Fruit fly (Drosophila melanogaster): ENCODE data around the gene CG44270.
A peak's percentile ranks its signal among the peaks of the same experiment; 100 is the strongest.

Gene CG44270

DNA sequence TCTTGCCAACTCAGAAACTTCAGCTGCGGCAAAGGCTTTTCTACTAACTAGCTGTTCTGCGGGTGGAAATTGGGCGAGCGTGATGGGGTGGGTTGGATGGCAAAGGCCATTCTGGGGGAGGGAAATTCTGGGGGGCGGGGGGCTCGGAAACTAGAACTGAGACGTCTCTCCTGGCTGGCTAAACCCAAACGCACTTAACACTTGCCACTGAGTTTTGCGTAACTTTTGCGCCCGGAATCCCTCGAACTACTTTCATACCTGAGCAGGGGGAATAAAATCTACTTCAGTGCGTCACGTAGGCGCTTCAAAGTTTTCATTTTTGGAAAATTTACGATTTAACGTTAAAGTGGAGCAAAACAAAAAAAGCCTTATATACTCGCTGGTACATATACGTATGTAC lies at the start of gene CG44270:
Gene CG44270 (plus strand): TSS at position 301 of the 400 bp plus-strand sequence.
- no peak for TF ChIP-seq jim (GFP tag; optimal IDR thresholded peaks at IDR 0.05)
- no peak for TF ChIP-seq dmrt93B (GFP tag; optimal IDR thresholded peaks at IDR 0.05)
- no peak for TF ChIP-seq CG32264 (GFP tag; optimal IDR thresholded peaks at IDR 0.05)
- no peak for TF ChIP-seq h (GFP tag; optimal IDR thresholded peaks at IDR 0.05)
- TF ChIP-seq Abd-B (GFP tag; optimal IDR thresholded peaks at IDR 0.05), result no peak
- TF ChIP-seq Myc (optimal IDR thresholded peaks at IDR 0.05), result no peak
- no peak for TF ChIP-seq OdsH (GFP tag; optimal IDR thresholded peaks at IDR 0.05)
- no peak for TF ChIP-seq Mio (GFP tag; optimal IDR thresholded peaks at IDR 0.05)
- no peak for TF ChIP-seq sage (GFP tag; optimal IDR thresholded peaks at IDR 0.05)
- TF ChIP-seq CG9705 (GFP tag; optimal IDR thresholded peaks at IDR 0.05), result no peak
- no peak for TF ChIP-seq Vsx2 (GFP tag; optimal IDR thresholded peaks at IDR 0.05; ENCODE audit: partially characterized antibody)
- TF ChIP-seq Dfd (GFP tag; optimal IDR thresholded peaks at IDR 0.05), result no peak
- no peak for TF ChIP-seq HLH106 (tag; optimal IDR thresholded peaks at IDR 0.05)
- TF ChIP-seq woc (GFP tag; optimal IDR thresholded peaks at IDR 0.05), result no peak
- TF ChIP-seq sv (GFP tag; optimal IDR thresholded peaks at IDR 0.05), result no peak
- TF ChIP-seq br (GFP tag; optimal IDR thresholded peaks at IDR 0.05), result no peak
- no peak for TF ChIP-seq psq (GFP tag; optimal IDR thresholded peaks at IDR 0.05)

DNA sequence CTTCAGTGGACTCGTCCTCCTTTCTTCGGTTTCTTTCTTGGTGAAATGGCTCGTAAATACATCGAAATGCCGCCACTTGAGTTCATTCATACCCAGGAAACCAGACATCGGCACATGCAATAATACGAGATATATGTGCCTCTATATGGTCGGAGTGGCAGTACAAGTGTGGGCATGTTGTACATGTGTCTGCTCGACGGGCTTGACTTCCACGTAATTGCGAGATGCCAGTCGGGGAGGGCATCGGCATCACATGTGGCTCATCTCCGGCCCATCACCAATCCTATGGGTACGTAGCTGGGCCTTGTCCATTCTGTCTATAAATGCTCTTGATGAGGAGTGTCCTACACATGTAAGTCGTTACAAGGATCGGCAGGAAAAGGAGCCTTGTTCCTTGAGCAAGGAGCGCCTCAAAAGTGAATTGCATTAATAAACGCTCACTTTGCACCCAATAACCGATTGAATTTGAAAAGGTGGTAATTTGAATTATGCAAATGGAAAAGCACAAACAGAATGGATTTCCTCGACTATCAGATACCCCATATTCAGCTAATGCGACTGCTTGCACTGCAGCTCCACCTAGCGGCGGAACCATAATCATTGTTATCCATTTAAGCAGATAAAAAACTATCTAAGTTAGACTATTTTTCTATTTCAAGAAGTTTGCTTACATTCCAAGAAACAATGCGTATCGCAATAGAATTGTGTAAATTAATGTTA lies 49.6 kb upstream of the CG44270 start:
- TF ChIP-seq Abd-B (GFP tag; optimal IDR thresholded peaks at IDR 0.05) (no peak), Rel (GFP tag; optimal IDR thresholded peaks at IDR 0.05) (no peak), Rel (tag; optimal IDR thresholded peaks at IDR 0.05) (no peak), Hnf4 (GFP tag; optimal IDR thresholded peaks at IDR 0.05) (no peak), dsf (GFP tag; optimal IDR thresholded peaks at IDR 0.05; ENCODE audit: borderline replicate concordance) (no peak), OdsH (GFP tag; optimal IDR thresholded peaks at IDR 0.05) (no peak), dl (GFP tag; optimal IDR thresholded peaks at IDR 0.05; ENCODE audit: insufficient read depth in 1 of 2, partially characterized antibody in 2 of 2) (no peak), Hr78 (GFP tag; optimal IDR thresholded peaks at IDR 0.05) (no peak), br (GFP tag; optimal IDR thresholded peaks at IDR 0.05) (no peak), jim (GFP tag; optimal IDR thresholded peaks at IDR 0.05) (no peak), usp (GFP tag; optimal IDR thresholded peaks at IDR 0.05) (no peak), sage (GFP tag; optimal IDR thresholded peaks at IDR 0.05) (no peak), Hr83 (GFP tag; optimal IDR thresholded peaks at IDR 0.05; ENCODE audit: poor library complexity, severe bottlenecking) (no peak), tai (GFP tag; optimal IDR thresholded peaks at IDR 0.05) (no peak), GATAd (GFP tag; optimal IDR thresholded peaks at IDR 0.05) (no peak), psq (GFP tag; optimal IDR thresholded peaks at IDR 0.05) (no peak)

- TF ChIP-seq dl (GFP tag; optimal IDR thresholded peaks at IDR 0.05; ENCODE audit: insufficient read depth in 1 of 2, partially characterized antibody in 2 of 2) (no peak), Hr78 (GFP tag; optimal IDR thresholded peaks at IDR 0.05) (no peak), Vsx2 (GFP tag; optimal IDR thresholded peaks at IDR 0.05; ENCODE audit: partially characterized antibody) (no peak)
Measured at dm6 chr2L:20483603-20484002, 47.3 kb upstream of the CG44270 start.

DNA sequence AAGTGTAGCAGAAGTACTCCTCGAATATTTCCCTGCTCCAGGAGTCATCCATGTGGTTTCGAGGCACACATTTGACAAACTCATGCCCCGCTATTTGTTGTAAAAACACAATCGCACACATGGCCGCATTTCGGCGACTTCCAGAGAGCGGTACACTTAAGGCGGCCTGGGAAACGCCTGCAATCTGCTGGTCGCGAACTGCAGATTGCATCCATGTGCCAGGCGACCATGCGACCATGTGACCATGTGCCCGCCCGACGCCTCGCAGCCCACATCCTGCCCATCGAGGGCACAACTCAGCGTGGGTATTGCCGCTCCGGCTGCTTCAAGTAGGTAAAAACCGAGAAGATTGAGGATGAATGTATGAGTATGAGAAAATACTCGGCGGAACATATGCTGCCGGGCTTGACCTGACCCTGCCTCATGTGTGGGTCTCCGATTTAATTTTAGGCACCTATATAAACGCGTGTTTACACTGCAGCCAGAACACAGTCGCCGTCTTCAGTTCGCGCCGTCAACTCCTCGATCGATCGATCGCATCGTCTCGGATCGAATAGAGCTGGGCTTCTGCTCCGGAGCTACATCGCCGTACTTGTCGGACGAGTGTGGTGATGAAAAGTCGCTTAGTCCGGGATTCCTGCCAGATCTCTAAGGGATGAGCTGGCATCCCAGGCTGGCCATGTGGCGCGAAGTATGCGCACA lies 44.7 kb upstream of the CG44270 start:
- TF ChIP-seq Rel (GFP tag; optimal IDR thresholded peaks at IDR 0.05) (no peak), Rel (tag; optimal IDR thresholded peaks at IDR 0.05) (no peak), Sp1 (GFP tag; optimal IDR thresholded peaks at IDR 0.05) (no peak), dsf (GFP tag; optimal IDR thresholded peaks at IDR 0.05; ENCODE audit: borderline replicate concordance) (no peak), Hr83 (GFP tag; optimal IDR thresholded peaks at IDR 0.05; ENCODE audit: poor library complexity, severe bottlenecking) (no peak), GATAd (GFP tag; optimal IDR thresholded peaks at IDR 0.05) (no peak), CG9705 (GFP tag; optimal IDR thresholded peaks at IDR 0.05) (no peak), lola (GFP tag; optimal IDR thresholded peaks at IDR 0.05) (no peak), br (GFP tag; optimal IDR thresholded peaks at IDR 0.05) (no peak), jim (GFP tag; optimal IDR thresholded peaks at IDR 0.05) (no peak), pan (optimal IDR thresholded peaks at IDR 0.05) (no peak), Mio (GFP tag; optimal IDR thresholded peaks at IDR 0.05) (no peak), dl (GFP tag; optimal IDR thresholded peaks at IDR 0.05; ENCODE audit: insufficient read depth in 1 of 2, partially characterized antibody in 2 of 2) (no peak)

DNA sequence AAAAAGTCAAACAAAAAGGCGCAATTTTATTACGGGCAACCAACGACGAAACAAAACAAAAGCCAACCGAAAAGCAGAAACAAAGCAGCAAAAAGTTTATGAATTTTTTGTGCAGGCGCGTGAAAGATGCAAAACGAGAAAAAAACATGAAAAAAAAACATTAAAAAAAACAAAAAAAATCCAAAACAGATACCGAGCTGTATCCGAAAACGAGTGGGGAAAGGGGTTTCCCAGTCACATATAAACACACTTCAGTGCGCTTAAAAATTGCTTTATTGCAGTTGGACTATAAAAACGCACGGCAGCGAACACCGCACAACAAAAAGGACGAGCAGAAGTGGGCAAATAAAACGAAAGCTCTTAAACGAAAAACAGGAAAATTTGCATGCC lies 44.1 kb upstream of the CG44270 start:
- TF ChIP-seq HLH106 (tag; optimal IDR thresholded peaks at IDR 0.05) (no peak), tai (GFP tag; optimal IDR thresholded peaks at IDR 0.05) (no peak), dsf (GFP tag; optimal IDR thresholded peaks at IDR 0.05; ENCODE audit: borderline replicate concordance) (no peak), Sp1 (GFP tag; optimal IDR thresholded peaks at IDR 0.05) (peak; percentile 31)

Measured in whole organism, wandering third instar larva.